Fruit fly (Drosophila melanogaster) whole organism, adult: Measurements from ENCODE around the gene Zip102B.

Experiments
- CG11617 ChIP-seq: fragments of 200-800 bp; sonication (Bioruptor generic); optimal IDR thresholded peaks from 2 replicates; lab custom pipeline; 2017; ENCODE audit warnings: mild to moderate bottlenecking, missing biosample characterization, missing genetic modification reagents, missing genetic modification characterization
- CG33017 ChIP-seq: fragments of 200-800 bp; sonication (Bioruptor generic); optimal IDR thresholded peaks from 2 replicates; lab custom pipeline; 2018; ENCODE audit warnings: missing biosample characterization, mild to moderate bottlenecking, missing genetic modification characterization, moderate library complexity
- CG5204 ChIP-seq: fragments of 200-800 bp; sonication (Bioruptor generic); optimal IDR thresholded peaks from 2 replicates; lab custom pipeline; 2016; ENCODE audit warnings: missing biosample characterization, missing genetic modification characterization
- CG7101 ChIP-seq: fragments of 200-800 bp; sonication (Bioruptor generic); optimal IDR thresholded peaks from 2 replicates; lab custom pipeline; 2018; ENCODE audit warnings: missing biosample characterization, mild to moderate bottlenecking, missing genetic modification characterization, moderate library complexity
- Clk ChIP-seq: fragments of 200-800 bp; sonication (Bioruptor generic); optimal IDR thresholded peaks from 2 replicates; lab custom pipeline; 2017; ENCODE audit warnings: missing biosample characterization, missing genetic modification characterization
- Mnt ChIP-seq: fragments of 200-800 bp; sonication (Bioruptor generic); optimal IDR thresholded peaks from 2 replicates; lab custom pipeline; 2016; ENCODE audit warnings: missing biosample characterization, mild to moderate bottlenecking, missing genetic modification characterization
- bab1 ChIP-seq: fragments of 200-800 bp; sonication (Bioruptor generic); optimal IDR thresholded peaks from 3 replicates; lab custom pipeline; 2019; ENCODE audit warnings: missing biosample characterization, mild to moderate bottlenecking, missing genetic modification characterization, moderate library complexity
- tj ChIP-seq: fragments of 200-800 bp; sonication (Bioruptor generic); optimal IDR thresholded peaks from 3 replicates; lab custom pipeline; 2017; ENCODE audit warnings: missing biosample characterization, mild to moderate bottlenecking, missing genetic modification characterization, moderate library complexity
- toe ChIP-seq: fragments of 200-800 bp; sonication (Bioruptor generic); optimal IDR thresholded peaks from 2 replicates; lab custom pipeline; 2016; ENCODE audit warnings: missing biosample characterization, missing genetic modification characterization

DNA sequence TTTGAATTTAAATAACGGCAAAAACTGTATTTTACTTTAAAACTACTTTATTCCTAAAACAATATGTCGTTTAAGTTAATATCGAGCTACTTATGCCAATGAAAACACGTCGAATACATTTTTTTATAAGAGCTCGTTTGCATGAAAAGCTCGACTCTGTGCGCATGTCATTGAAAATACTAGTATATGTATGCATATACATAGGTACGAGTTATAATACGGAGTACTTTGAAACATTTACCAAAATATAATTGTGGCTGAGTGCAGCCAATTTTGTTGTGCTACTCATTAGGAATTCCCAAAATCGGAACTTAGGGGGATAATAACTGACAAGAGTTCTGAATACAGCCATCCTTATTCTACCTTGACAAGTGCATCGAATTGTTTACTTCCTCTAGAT lies 8.2 kb downstream of the Zip102B start:
- no peak for TF ChIP-seq toe (GFP tag; lab: Kevin White, UChicago)
- TF ChIP-seq Mnt: no peak
- TF ChIP-seq Clk (GFP tag; lab: Kevin White, UChicago): no peak
- TF ChIP-seq CG11617: no peak
- no peak for TF ChIP-seq CG7101 (tag; lab: Kevin White, UChicago)
- no peak for TF ChIP-seq bab1 (GFP tag; lab: Kevin White, UChicago)
- TF ChIP-seq CG5204 (GFP tag; lab: Kevin White, UChicago): no peak
- TF ChIP-seq tj (GFP tag; lab: Kevin White, UChicago): no peak
- no peak for TF ChIP-seq CG33017 (tag; lab: Kevin White, UChicago)
